Worm (Caenorhabditis elegans) whole organism, midembryonic: ENCODE results near the gene H35N09.2.

ENCODE experiments used
- T22C8.4 ChIP-seq: fragments of 200-800 bp; sonication (Bioruptor generic); IDR thresholded peaks from 2 replicates; pipeline ENCODE4 v1.3.6; 2022; ENCODE audit warnings: missing genetic modification characterization, missing compliant biosample characterization
- cog-1 ChIP-seq: sonication (generic microtip); optimal IDR thresholded peaks from 2 replicates; lab custom pipeline; 2016; ENCODE audit warnings: missing genetic modification characterization, missing compliant biosample characterization
- flt-1 ChIP-seq: fragments of 200-800 bp; sonication (Bioruptor generic); IDR thresholded peaks from 2 replicates; pipeline ENCODE4 v1.3.6; 2022; ENCODE audit warnings: missing genetic modification characterization, missing compliant biosample characterization
- klf-2 ChIP-seq: fragments of 200-800 bp; sonication (Bioruptor generic); conservative IDR thresholded peaks from 2 replicates; pipeline ENCODE4 v1.3.6; 2022; ENCODE audit warnings: missing genetic modification reagents, missing genetic modification characterization, missing compliant biosample characterization
- med-1 ChIP-seq: sonication (generic microtip); optimal IDR thresholded peaks from 2 replicates; lab custom pipeline; 2017; ENCODE audit warnings: missing genetic modification characterization, mild to moderate bottlenecking, missing compliant biosample characterization, antibody characterized with exemption, missing genetic modification reagents; ENCODE audit not compliant: insufficient read depth
- ref-1 ChIP-seq: fragments of 200-800 bp; sonication (Bioruptor generic); conservative IDR thresholded peaks from 2 replicates; pipeline ENCODE4 v1.3.6; 2022; ENCODE audit warnings: missing genetic modification reagents, missing genetic modification characterization, missing compliant biosample characterization
- tab-1 ChIP-seq: fragments of 200-800 bp; sonication (Bioruptor generic); IDR thresholded peaks from 2 replicates; pipeline ENCODE4 v1.3.6; 2022; ENCODE audit warnings: missing genetic modification characterization, missing compliant biosample characterization
- ztf-23 ChIP-seq: fragments of 200-800 bp; sonication (Bioruptor generic); IDR thresholded peaks from 2 replicates; pipeline ENCODE4 v1.3.6; 2022; ENCODE audit warnings: missing genetic modification reagents, missing genetic modification characterization, missing compliant biosample characterization
- ztf-29 ChIP-seq: fragments of 200-800 bp; sonication (Bioruptor generic); IDR thresholded peaks from 2 replicates; pipeline ENCODE4 v1.3.6; 2022; ENCODE audit warnings: missing genetic modification reagents, missing genetic modification characterization, missing compliant biosample characterization

The H35N09.2 gene

ce11 chrX:8556614-8557196, 48.2 kb downstream of the H35N09.2 start, which contains the start of gene utx-1:
utx-1 (plus strand) TSS chrX:8557146.
- TF ChIP-seq klf-2 (GFP tag; lab: Robert Waterston, UW) = no peak
- TF ChIP-seq ref-1 (GFP tag; lab: Robert Waterston, UW) = no peak
- no peak for TF ChIP-seq ztf-23
- TF ChIP-seq flt-1 (GFP tag; lab: Robert Waterston, UW) = no peak
- TF ChIP-seq T22C8.4 = peak; percentile 54; the same call in 1 of the 2 replicates
- TF ChIP-seq cog-1 (tag; lab: Kevin White, UChicago) = peak; percentile 3
- TF ChIP-seq tab-1 = peak; percentile 8; the same call in 1 of the 2 replicates
- TF ChIP-seq med-1 (GFP tag; lab: Kevin White, UChicago) = no peak

DNA sequence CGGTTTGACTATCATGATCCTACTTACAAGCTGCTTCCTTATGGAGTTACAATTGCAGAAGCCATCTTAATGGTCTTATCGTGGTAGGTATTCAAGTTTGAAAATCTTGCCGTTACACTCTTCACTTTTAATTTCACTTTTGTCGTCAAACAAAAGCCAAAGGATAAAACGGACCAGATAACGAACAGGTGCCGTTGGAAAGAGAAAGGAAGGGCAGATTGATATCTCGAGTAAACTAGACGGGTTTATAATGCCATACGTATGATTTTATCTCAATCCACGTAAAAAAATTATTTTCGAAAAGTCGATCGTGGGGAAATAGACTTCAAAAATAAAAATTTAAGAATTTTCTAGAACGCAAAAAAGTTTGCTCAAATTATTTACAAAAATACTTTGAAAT, 50.8 kb downstream of the H35N09.2 start:
- no peak for TF ChIP-seq med-1 (GFP tag; lab: Kevin White, UChicago)
- no peak for TF ChIP-seq klf-2 (GFP tag; lab: Robert Waterston, UW)
- TF ChIP-seq flt-1 (GFP tag; lab: Robert Waterston, UW) = no peak
- TF ChIP-seq ztf-29 (GFP tag; lab: Robert Waterston, UW) = no peak
- TF ChIP-seq ref-1 (GFP tag; lab: Robert Waterston, UW) = no peak
- TF ChIP-seq tab-1 = no peak
- no peak for TF ChIP-seq T22C8.4
- no peak for TF ChIP-seq cog-1 (tag; lab: Kevin White, UChicago)
- TF ChIP-seq ztf-23 = no peak
